Worm (Caenorhabditis elegans) whole organism, L4 larva: Measurements from ENCODE around the gene sri-65.

Experiments
- F10B5.3 ChIP-seq: sonication (generic microtip); optimal IDR thresholded peaks from 2 replicates; lab custom pipeline; 2016; ENCODE audit warnings: mild to moderate bottlenecking, missing genetic modification characterization, missing compliant biosample characterization
- F37D6.2 ChIP-seq: sonication (generic microtip); optimal IDR thresholded peaks from 2 replicates; lab custom pipeline; 2016; ENCODE audit warnings: mild to moderate bottlenecking, missing genetic modification characterization, missing compliant biosample characterization
- F44E2.7 ChIP-seq: fragments of 200-800 bp; sonication (Bioruptor generic); IDR thresholded peaks from 2 replicates; pipeline ENCODE4 v2.1.2; 2022; ENCODE audit warnings: missing genetic modification characterization, missing compliant biosample characterization
- F49E8.2 ChIP-seq: sonication (generic microtip); optimal IDR thresholded peaks from 2 replicates; lab custom pipeline; 2016; ENCODE audit warnings: missing compliant biosample characterization, mild to moderate bottlenecking, missing genetic modification characterization, borderline replicate concordance
- T26A8.4 ChIP-seq: fragments of 200-800 bp; sonication (Bioruptor generic); IDR thresholded peaks from 2 replicates; pipeline ENCODE4 v1.3.6; 2022; ENCODE audit warnings: missing genetic modification characterization, missing compliant biosample characterization
- Y5F2A.4 ChIP-seq: fragments of 200-800 bp; sonication (Bioruptor generic); optimal IDR thresholded peaks from 2 replicates; lab custom pipeline; 2018; ENCODE audit warnings: mild to moderate bottlenecking, missing genetic modification characterization, missing compliant biosample characterization
- Y75B8A.6 ChIP-seq: fragments of 200-800 bp; sonication (Bioruptor generic); IDR thresholded peaks from 2 replicates; pipeline ENCODE4 v1.3.6; 2022; ENCODE audit warnings: missing genetic modification reagents, missing genetic modification characterization, missing compliant biosample characterization
- aha-1 ChIP-seq: fragments of 150-350 bp; peaks from one replicate; lab custom pipeline; 2014; ENCODE audit warnings: missing biosample characterization, missing genetic modification characterization
- ama-1 ChIP-seq: fragments of 150-350 bp; optimal IDR thresholded peaks from 2 replicates; lab custom pipeline; 2014; ENCODE audit warnings: inconsistent platforms, mixed read lengths
- arid-1 ChIP-seq: fragments of 200-800 bp; sonication (Bioruptor generic); conservative IDR thresholded peaks from 2 replicates; pipeline ENCODE4 v1.3.6; 2022; ENCODE audit warnings: missing genetic modification reagents, missing genetic modification characterization, missing compliant biosample characterization
- attf-4 ChIP-seq: sonication (generic microtip); optimal IDR thresholded peaks from 3 replicates; lab custom pipeline; 2017; ENCODE audit warnings: missing biosample characterization, missing genetic modification characterization
- ceh-20 ChIP-seq: fragments of 200-800 bp; sonication (Bioruptor generic); IDR thresholded peaks from 2 replicates; pipeline ENCODE4 v1.3.6; 2022; ENCODE audit warnings: missing genetic modification reagents, missing genetic modification characterization, missing compliant biosample characterization
- ceh-62 ChIP-seq: sonication (generic microtip); optimal IDR thresholded peaks from 2 replicates; lab custom pipeline; 2017; ENCODE audit warnings: missing biosample characterization, missing genetic modification characterization
- ces-1 ChIP-seq: fragments of 150-350 bp; sonication (generic microtip); optimal IDR thresholded peaks from 4 replicates; lab custom pipeline; 2014; ENCODE audit warnings: missing biosample characterization, missing genetic modification reagents, missing genetic modification characterization
- daf-12 ChIP-seq: fragments of 150-350 bp; optimal IDR thresholded peaks from 2 replicates; lab custom pipeline; 2014; ENCODE audit warnings: missing biosample characterization, missing genetic modification reagents, missing genetic modification characterization
- daf-16 ChIP-seq, 3 experiments: sonication (generic microtip); optimal IDR thresholded peaks; 2 replicates each; lab custom pipeline; 2016 to 2017; ENCODE audit warnings: missing genetic modification characterization in 3 of 3, missing genetic modification reagents in 3 of 3, mild to moderate bottlenecking in 2 of 3, missing compliant biosample characterization in 2 of 3, missing biosample characterization in 1 of 3, moderate library complexity in 1 of 3
- daf-19 ChIP-seq: fragments of 200-800 bp; sonication (Bioruptor generic); conservative IDR thresholded peaks from 2 replicates; pipeline ENCODE4 v1.3.6; 2022; ENCODE audit warnings: missing genetic modification characterization, missing compliant biosample characterization
- daf-8 ChIP-seq: fragments of 200-800 bp; sonication (Bioruptor generic); IDR thresholded peaks from 2 replicates; pipeline ENCODE4 v1.3.6; 2022; ENCODE audit warnings: missing genetic modification characterization, missing compliant biosample characterization
- dmd-8 ChIP-seq: fragments of 200-800 bp; sonication (Bioruptor generic); IDR thresholded peaks from 2 replicates; pipeline ENCODE4 v1.3.6; 2022; ENCODE audit warnings: missing genetic modification characterization, missing compliant biosample characterization
- dpl-1 ChIP-seq: fragments of 150-350 bp; optimal IDR thresholded peaks from 2 replicates; lab custom pipeline; 2014; ENCODE audit warnings: missing biosample characterization, missing genetic modification reagents, missing genetic modification characterization
- dve-1 ChIP-seq: sonication (generic microtip); optimal IDR thresholded peaks from 2 replicates; lab custom pipeline; 2017; ENCODE audit warnings: antibody characterized with exemption, mild to moderate bottlenecking, missing genetic modification characterization, missing compliant biosample characterization; ENCODE audit not compliant: insufficient read depth
- egl-27 ChIP-seq: sonication (generic microtip); optimal IDR thresholded peaks from 3 replicates; lab custom pipeline; 2017; ENCODE audit warnings: missing biosample characterization, missing genetic modification reagents, missing genetic modification characterization
- fos-1 ChIP-seq: fragments of 150-350 bp; optimal IDR thresholded peaks from 2 replicates; lab custom pipeline; 2014; ENCODE audit warnings: missing biosample characterization, missing genetic modification characterization
- gei-8 ChIP-seq: fragments of 200-800 bp; sonication (Bioruptor generic); optimal IDR thresholded peaks from 2 replicates; lab custom pipeline; 2018; ENCODE audit warnings: mild to moderate bottlenecking, missing genetic modification characterization, missing compliant biosample characterization
- hif-1 ChIP-seq, 2 experiments: sonication (generic microtip); optimal IDR thresholded peaks; 2 replicates each; lab custom pipeline; 2016 to 2017; ENCODE audit warnings: missing compliant biosample characterization in 2 of 2, missing genetic modification characterization in 2 of 2, missing genetic modification reagents in 2 of 2, missing genotype in 2 of 2, mild to moderate bottlenecking in 1 of 2
- lin-1 ChIP-seq: fragments of 200-800 bp; sonication (Bioruptor generic); IDR thresholded peaks from 2 replicates; pipeline ENCODE4 v1.3.6; 2022; ENCODE audit warnings: missing genetic modification reagents, missing genetic modification characterization, missing compliant biosample characterization
- lin-29 ChIP-seq: fragments of 200-800 bp; sonication (Bioruptor generic); IDR thresholded peaks from 2 replicates; pipeline ENCODE4 v1.3.6; 2022; ENCODE audit warnings: missing genetic modification reagents, missing genetic modification characterization, missing compliant biosample characterization
- lsy-2 ChIP-seq, 2 experiments: fragments of 150-350 bp in 1 of 2; sonication (generic microtip) in 1 of 2; optimal IDR thresholded peaks; 2 replicates each; lab custom pipeline; 2014 to 2017; ENCODE audit warnings: missing biosample characterization in 2 of 2, missing genetic modification characterization in 2 of 2
- madf-5 ChIP-seq, 2 experiments: fragments of 200-800 bp; sonication (Bioruptor generic); IDR thresholded peaks; 2 replicates each; pipeline ENCODE4 v1.3.6; 2022; ENCODE audit warnings: missing compliant biosample characterization in 2 of 2, missing genetic modification characterization in 2 of 2
- mdt-29 ChIP-seq: fragments of 200-800 bp; sonication (Bioruptor generic); IDR thresholded peaks from 2 replicates; pipeline ENCODE4 v1.3.6; 2022; ENCODE audit warnings: missing genetic modification reagents, missing genetic modification characterization, missing compliant biosample characterization
- mep-1 ChIP-seq: fragments of 150-350 bp; sonication (generic microtip); optimal IDR thresholded peaks from 3 replicates; lab custom pipeline; 2014; ENCODE audit warnings: missing biosample characterization, missing genetic modification characterization
- mxl-2 ChIP-seq: fragments of 200-800 bp; sonication (Bioruptor generic); conservative IDR thresholded peaks from 2 replicates; pipeline ENCODE4 v1.3.6; 2022; ENCODE audit warnings: missing genetic modification reagents, missing genetic modification characterization, missing compliant biosample characterization
- mxl-3 ChIP-seq: fragments of 200-800 bp; sonication (Bioruptor generic); optimal IDR thresholded peaks from 2 replicates; lab custom pipeline; 2018; ENCODE audit warnings: mild to moderate bottlenecking, missing genetic modification characterization, missing compliant biosample characterization
- nhr-10 ChIP-seq: fragments of 150-350 bp; optimal IDR thresholded peaks from 2 replicates; lab custom pipeline; 2014; ENCODE audit warnings: missing biosample characterization, missing genetic modification characterization
- nhr-11 ChIP-seq: fragments of 150-350 bp; optimal IDR thresholded peaks from 2 replicates; lab custom pipeline; 2014; ENCODE audit warnings: missing biosample characterization, missing genetic modification characterization
- nhr-111 ChIP-seq: fragments of 200-800 bp; sonication (Bioruptor generic); optimal IDR thresholded peaks from 2 replicates; lab custom pipeline; 2018; ENCODE audit warnings: mild to moderate bottlenecking, missing genetic modification characterization, missing compliant biosample characterization
- nhr-237 ChIP-seq: sonication (generic microtip); optimal IDR thresholded peaks from 2 replicates; lab custom pipeline; 2017; ENCODE audit warnings: missing biosample characterization, missing genetic modification characterization
- nhr-28 ChIP-seq: fragments of 150-350 bp; optimal IDR thresholded peaks from 2 replicates; lab custom pipeline; 2014; ENCODE audit warnings: missing biosample characterization, missing genetic modification characterization
- nhr-76 ChIP-seq: fragments of 150-350 bp; optimal IDR thresholded peaks from 2 replicates; lab custom pipeline; 2014; ENCODE audit warnings: missing biosample characterization, missing genetic modification characterization
- nhr-77 ChIP-seq: fragments of 150-350 bp; optimal IDR thresholded peaks from 2 replicates; lab custom pipeline; 2014; ENCODE audit warnings: missing biosample characterization, missing genetic modification characterization
- pha-4 ChIP-seq, 2 experiments: fragments of 150-350 bp in 1 of 2; fragments of 200-800 bp in 1 of 2; sonication (Bioruptor generic) in 1 of 2; IDR thresholded peaks in 1 of 2; optimal IDR thresholded peaks in 1 of 2; 2 replicates each; pipeline versions ENCODE4 v1.3.6 to Lab custom; 2014 to 2022; ENCODE audit warnings: missing genetic modification characterization in 2 of 2, missing genetic modification reagents in 2 of 2, missing biosample characterization in 1 of 2, missing compliant biosample characterization in 1 of 2
- php-3 ChIP-seq: fragments of 200-800 bp; sonication (Bioruptor generic); IDR thresholded peaks from 2 replicates; pipeline ENCODE4 v1.3.6; 2022; ENCODE audit warnings: missing genetic modification reagents, missing genetic modification characterization, missing compliant biosample characterization
- sdz-12 ChIP-seq: fragments of 200-800 bp; sonication (Bioruptor generic); optimal IDR thresholded peaks from 2 replicates; lab custom pipeline; 2018; ENCODE audit warnings: mild to moderate bottlenecking, missing genetic modification characterization, missing compliant biosample characterization
- set-16 ChIP-seq: fragments of 200-800 bp; sonication (Bioruptor generic); IDR thresholded peaks from 2 replicates; pipeline ENCODE4 v1.3.6; 2022; ENCODE audit warnings: missing genetic modification reagents, missing genetic modification characterization, missing compliant biosample characterization
- snpc-1.2 ChIP-seq: fragments of 200-800 bp; sonication (Bioruptor generic); IDR thresholded peaks from 2 replicates; pipeline ENCODE4 v1.3.6; 2022; ENCODE audit warnings: missing genetic modification reagents, missing genetic modification characterization, missing compliant biosample characterization
- snpc-4 ChIP-seq: fragments of 150-350 bp; optimal IDR thresholded peaks from 2 replicates; lab custom pipeline; 2014; ENCODE audit warnings: missing biosample characterization, missing genetic modification characterization
- spr-3 ChIP-seq: fragments of 200-800 bp; sonication (Bioruptor generic); optimal IDR thresholded peaks from 2 replicates; lab custom pipeline; 2018; ENCODE audit warnings: mild to moderate bottlenecking, missing genetic modification characterization, missing compliant biosample characterization
- unc-39 ChIP-seq: sonication (generic microtip); optimal IDR thresholded peaks from 2 replicates; lab custom pipeline; 2017; ENCODE audit warnings: missing biosample characterization, missing genetic modification characterization
- vab-7 ChIP-seq: fragments of 200-800 bp; sonication (Bioruptor generic); IDR thresholded peaks from 2 replicates; pipeline ENCODE4 v1.3.6; 2022; ENCODE audit warnings: missing genetic modification reagents, missing genetic modification characterization, missing compliant biosample characterization
- zfp-2 ChIP-seq: sonication (generic microtip); optimal IDR thresholded peaks from 2 replicates; lab custom pipeline; 2016; ENCODE audit warnings: mild to moderate bottlenecking, missing genetic modification characterization, missing compliant biosample characterization
- zip-2 ChIP-seq: fragments of 150-350 bp; optimal IDR thresholded peaks from 2 replicates; lab custom pipeline; 2014; ENCODE audit warnings: missing biosample characterization, missing genetic modification characterization
- ztf-7 ChIP-seq: fragments of 150-350 bp; optimal IDR thresholded peaks from 2 replicates; lab custom pipeline; 2014; ENCODE audit warnings: missing biosample characterization, missing genetic modification characterization

Gene sri-65

DNA sequence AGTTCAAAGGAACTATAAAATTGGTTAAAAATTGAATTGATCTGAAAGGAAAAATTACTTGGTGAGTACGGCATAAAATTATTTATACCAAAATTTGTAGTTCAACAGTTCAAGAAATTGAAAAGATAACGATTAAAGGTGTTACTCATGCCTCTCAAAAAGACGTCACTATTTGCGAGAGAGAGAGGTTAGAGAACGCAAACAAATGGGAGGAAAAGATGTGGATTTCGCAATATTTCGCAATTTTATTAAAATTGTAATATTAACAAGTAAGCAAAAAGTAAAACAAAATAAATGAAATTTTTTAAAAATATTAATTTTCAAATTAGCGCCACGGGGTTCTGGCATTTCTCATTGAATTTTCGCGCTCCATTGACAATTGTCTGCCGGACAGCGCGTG lies 7.0 kb upstream of the sri-65 start, which contains the start of gene F13A7.11:
TSS of gene F13A7.11 (minus strand) at position 174 of the 400 bp plus-strand sequence.
- TF ChIP-seq zip-2 (tag; lab: Kevin White, UChicago) (peak; percentile 99), fos-1 (no peak), Y75B8A.6 (GFP tag; lab: Robert Waterston, UW) (no peak), mep-1 (tag; lab: Kevin White, UChicago) (no peak), sdz-12 (no peak), lin-29 (no peak), daf-19 (GFP tag; lab: Robert Waterston, UW) (no peak), dve-1 (tag; lab: Kevin White, UChicago) (peak; percentile 83), T26A8.4 (GFP tag; lab: Robert Waterston, UW) (no peak), F44E2.7 (GFP tag; lab: Robert Waterston, UW) (no peak), php-3 (GFP tag; lab: Robert Waterston, UW) (no peak), zfp-2 (tag; lab: Kevin White, UChicago) (no peak), nhr-28 (tag; lab: Kevin White, UChicago) (peak; percentile 66), arid-1 (GFP tag; lab: Robert Waterston, UW) (no peak), spr-3 (GFP tag; lab: Kevin White, UChicago) (no peak), nhr-111 (GFP tag; lab: Kevin White, UChicago) (no peak), ama-1 (lab: Kevin White, UChicago) (no peak), dmd-8 (GFP tag; lab: Robert Waterston, UW) (no peak), madf-5 (GFP tag; IDR thresholded peaks at IDR 0.05; lab: Robert Waterston, UW) (no peak), vab-7 (GFP tag; lab: Robert Waterston, UW) (no peak), ztf-7 (tag; lab: Kevin White, UChicago) (peak; percentile 97), lin-1 (GFP tag; lab: Robert Waterston, UW) (no peak), daf-12 (no peak), pha-4 (GFP tag; IDR thresholded peaks at IDR 0.05; lab: Robert Waterston, UW) (no peak), pha-4 (tag; optimal IDR thresholded peaks at IDR 0.05; lab: Kevin White, UChicago) (no peak), ces-1 (GFP tag; lab: Kevin White, UChicago) (no peak), daf-8 (GFP tag; lab: Robert Waterston, UW) (no peak), set-16 (GFP tag; lab: Robert Waterston, UW) (no peak), ceh-62 (tag; lab: Kevin White, UChicago) (no peak), nhr-237 (no peak), snpc-4 (tag; lab: Kevin White, UChicago) (no peak), F37D6.2 (tag; lab: Kevin White, UChicago) (no peak), dpl-1 (GFP tag; lab: Kevin White, UChicago) (no peak), Y5F2A.4 (GFP tag; lab: Kevin White, UChicago) (no peak), nhr-11 (no peak), aha-1 (tag; lab: Kevin White, UChicago) (peak; percentile 14), lsy-2 (tag; optimal IDR thresholded peaks at IDR 0.05; lab: Kevin White, UChicago) (no peak), nhr-77 (tag; lab: Kevin White, UChicago) (peak; percentile 44), mxl-2 (no peak), egl-27 (tag; lab: Kevin White, UChicago) (no peak), nhr-10 (tag; lab: Kevin White, UChicago) (no peak), snpc-1.2 (no peak), mxl-3 (GFP tag; lab: Kevin White, UChicago) (no peak), F49E8.2 (tag; lab: Kevin White, UChicago) (no peak), hif-1 (tag; optimal IDR thresholded peaks at IDR 0.05; lab: Kevin White, UChicago) (no peak), F10B5.3 (no peak), nhr-76 (tag; lab: Kevin White, UChicago) (no peak), mdt-29 (GFP tag; lab: Robert Waterston, UW) (no peak), attf-4 (tag; lab: Kevin White, UChicago) (no peak), ceh-20 (0 out of 2 replicates have a peak, but pooled peaks have one; percentile 14), unc-39 (no peak), gei-8 (GFP tag; lab: Kevin White, UChicago) (no peak), daf-16 (GFP tag; optimal IDR thresholded peaks at IDR 0.05; lab: Kevin White, UChicago) (peak in 1 of 2 experiments; percentile 7), daf-16 (tag; optimal IDR thresholded peaks at IDR 0.05; lab: Kevin White, UChicago) (peak; percentile 89)
